Worm (Caenorhabditis elegans) whole organism, midembryonic: ENCODE data around the gene plst-1.

Source experiments
- T22C8.4 ChIP-seq: fragments of 200-800 bp; sonication (Bioruptor generic); IDR thresholded peaks from 2 replicates; pipeline ENCODE4 v1.3.6; 2022; ENCODE audit warnings: missing genetic modification characterization, missing compliant biosample characterization
- flt-1 ChIP-seq: fragments of 200-800 bp; sonication (Bioruptor generic); IDR thresholded peaks from 2 replicates; pipeline ENCODE4 v1.3.6; 2022; ENCODE audit warnings: missing genetic modification characterization, missing compliant biosample characterization
- klf-2 ChIP-seq: fragments of 200-800 bp; sonication (Bioruptor generic); conservative IDR thresholded peaks from 2 replicates; pipeline ENCODE4 v1.3.6; 2022; ENCODE audit warnings: missing genetic modification reagents, missing genetic modification characterization, missing compliant biosample characterization
- tab-1 ChIP-seq: fragments of 200-800 bp; sonication (Bioruptor generic); IDR thresholded peaks from 2 replicates; pipeline ENCODE4 v1.3.6; 2022; ENCODE audit warnings: missing genetic modification characterization, missing compliant biosample characterization

DNA sequence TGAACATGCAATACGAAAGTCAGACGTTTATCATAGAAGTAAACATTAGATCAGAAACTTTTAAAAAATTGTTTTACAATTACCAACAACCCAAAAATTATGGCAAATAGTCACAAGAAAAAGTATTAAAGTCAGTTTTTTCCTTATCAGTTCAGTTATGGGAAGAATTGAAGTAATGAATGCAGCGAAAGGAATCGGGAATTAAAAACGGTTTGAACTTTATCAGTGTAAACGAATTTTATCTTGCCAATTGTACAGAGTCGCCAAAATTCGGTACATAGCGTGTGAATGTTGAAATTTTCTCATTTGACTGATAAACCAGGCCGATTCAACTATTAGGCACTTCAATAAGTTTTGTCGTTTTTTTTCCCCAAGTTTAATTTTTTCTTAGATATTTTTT is 23.3 kb upstream of the plst-1 start:
- TF ChIP-seq flt-1 (GFP tag; lab: Robert Waterston, UW), result no peak
- no peak for TF ChIP-seq tab-1 (GFP tag; lab: Robert Waterston, UW)
- TF ChIP-seq T22C8.4 (GFP tag; lab: Robert Waterston, UW), result no peak
- no peak for TF ChIP-seq klf-2 (GFP tag; lab: Robert Waterston, UW)
